Worm (Caenorhabditis elegans) whole organism, L2 larva: ENCODE measurements around the gene pod-1.

Experiments
- F13H6.1 ChIP-seq: sonication (generic microtip); optimal IDR thresholded peaks from 2 replicates; lab custom pipeline; 2016; ENCODE audit warnings: missing genetic modification characterization, missing compliant biosample characterization
- R02D3.7 ChIP-seq: fragments of 150-350 bp; optimal IDR thresholded peaks from 2 replicates; lab custom pipeline; 2014; ENCODE audit warnings: missing biosample characterization, missing genetic modification characterization
- ZK546.5 ChIP-seq: sonication (generic microtip); optimal IDR thresholded peaks from 2 replicates; lab custom pipeline; 2017; ENCODE audit warnings: missing biosample characterization, missing genetic modification characterization
- alr-1 ChIP-seq: fragments of 150-350 bp; optimal IDR thresholded peaks from 2 replicates; lab custom pipeline; 2014; ENCODE audit warnings: missing biosample characterization, missing genetic modification characterization
- dmd-4 ChIP-seq: sonication (generic microtip); optimal IDR thresholded peaks from 2 replicates; lab custom pipeline; 2017; ENCODE audit warnings: missing biosample characterization, missing genetic modification characterization
- elt-1 ChIP-seq: fragments of 150-350 bp; optimal IDR thresholded peaks from 2 replicates; lab custom pipeline; 2014; ENCODE audit warnings: missing biosample characterization, missing genetic modification characterization
- elt-3 ChIP-seq: sonication (generic microtip); optimal IDR thresholded peaks from 2 replicates; lab custom pipeline; 2017; ENCODE audit warnings: missing biosample characterization, missing genetic modification characterization
- gmeb-1 ChIP-seq: fragments of 150-350 bp; optimal IDR thresholded peaks from 2 replicates; lab custom pipeline; 2014; ENCODE audit warnings: missing biosample characterization, missing genetic modification characterization
- mbf-1 ChIP-seq: sonication (generic microtip); optimal IDR thresholded peaks from 2 replicates; lab custom pipeline; 2017; ENCODE audit warnings: missing biosample characterization, missing genetic modification characterization
- nhr-11 ChIP-seq: fragments of 150-350 bp; optimal IDR thresholded peaks from 2 replicates; lab custom pipeline; 2014; ENCODE audit warnings: missing biosample characterization, missing genetic modification characterization
- nhr-21 ChIP-seq: fragments of 150-350 bp; optimal IDR thresholded peaks from 2 replicates; lab custom pipeline; 2014; ENCODE audit warnings: missing biosample characterization, missing genetic modification characterization
- nhr-23 ChIP-seq: fragments of 150-350 bp; optimal IDR thresholded peaks from 2 replicates; lab custom pipeline; 2014; ENCODE audit warnings: missing biosample characterization, missing genetic modification reagents, missing genetic modification characterization
- sem-4 ChIP-seq: fragments of 150-350 bp; optimal IDR thresholded peaks from 2 replicates; lab custom pipeline; 2014; ENCODE audit warnings: missing biosample characterization, missing genetic modification reagents, missing genetic modification characterization

Gene pod-1

DNA sequence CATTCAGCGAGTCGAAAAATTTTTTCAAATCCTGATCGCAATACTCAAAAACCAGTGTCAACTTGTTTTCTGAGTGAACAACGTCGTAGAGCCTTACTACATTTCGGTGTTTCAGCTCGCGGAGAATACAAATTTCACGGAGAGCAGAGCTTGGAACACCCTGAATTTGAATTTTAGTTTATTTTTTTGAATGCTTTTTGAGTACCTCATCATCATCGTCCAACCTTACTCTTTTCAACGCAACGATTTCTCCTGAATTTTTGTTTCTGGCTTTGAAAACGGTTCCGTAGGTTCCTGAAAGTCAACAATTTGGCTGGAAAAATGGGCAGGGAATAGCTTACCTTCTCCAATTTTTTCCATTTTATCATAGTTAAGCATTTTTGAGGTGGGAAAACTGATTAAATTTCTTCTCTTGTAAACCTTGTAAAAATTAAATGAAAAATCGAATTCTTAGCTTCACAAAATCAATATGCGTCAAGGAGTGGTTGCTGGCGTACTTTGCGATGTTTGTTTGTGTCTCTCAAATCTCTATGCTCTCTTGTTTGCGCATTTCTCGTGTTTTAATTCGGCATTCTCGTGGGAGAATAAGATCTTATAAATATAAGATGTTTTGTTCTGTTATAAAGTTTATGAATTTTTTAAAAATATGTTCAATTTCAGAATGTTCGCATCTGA lies 57.9 kb downstream of the pod-1 start, which contains the start of gene cdk-5 (continued):
- TF ChIP-seq mbf-1 (tag; lab: Kevin White, UChicago) = no peak
- TF ChIP-seq dmd-4 = no peak
- TF ChIP-seq nhr-11 = no peak
- peak; percentile 94 for TF ChIP-seq gmeb-1
- no peak for TF ChIP-seq nhr-23
- no peak for TF ChIP-seq elt-3 (tag; lab: Kevin White, UChicago)
- peak; percentile 88 for TF ChIP-seq F13H6.1 (tag; lab: Kevin White, UChicago)
- TF ChIP-seq R02D3.7 (tag; lab: Kevin White, UChicago) = peak; percentile 60
- peak; percentile 93 for TF ChIP-seq nhr-21 (tag; lab: Kevin White, UChicago)
- TF ChIP-seq elt-1 (tag; lab: Kevin White, UChicago) = no peak
- TF ChIP-seq alr-1 (tag; lab: Kevin White, UChicago) = no peak
- peak; percentile 83 for TF ChIP-seq ZK546.5 (tag; lab: Kevin White, UChicago)
- TF ChIP-seq sem-4 (tag; lab: Kevin White, UChicago) = peak; percentile 74
